Worm (Caenorhabditis elegans) whole organism, L2 larva: ENCODE results near the gene Y17D7B.2.

ENCODE experiments used
- C34F6.9 ChIP-seq: fragments of 150-350 bp; optimal IDR thresholded peaks from 2 replicates; lab custom pipeline; 2014; ENCODE audit warnings: missing biosample characterization, missing genetic modification characterization
- F13H6.1 ChIP-seq: sonication (generic microtip); optimal IDR thresholded peaks from 2 replicates; lab custom pipeline; 2016; ENCODE audit warnings: missing genetic modification characterization, missing compliant biosample characterization
- Y55F3AM.14 ChIP-seq: fragments of 200-800 bp; sonication (Bioruptor generic); optimal IDR thresholded peaks from 2 replicates; lab custom pipeline; 2018; ENCODE audit warnings: mild to moderate bottlenecking, missing genetic modification characterization, missing compliant biosample characterization
- ZK546.5 ChIP-seq: sonication (generic microtip); optimal IDR thresholded peaks from 2 replicates; lab custom pipeline; 2017; ENCODE audit warnings: missing biosample characterization, missing genetic modification characterization
- ama-1 ChIP-seq: fragments of 150-350 bp; optimal IDR thresholded peaks from 2 replicates; lab custom pipeline; 2018; ENCODE audit warnings: inconsistent platforms
- blmp-1 ChIP-seq: sonication (generic microtip); optimal IDR thresholded peaks from 2 replicates; lab custom pipeline; 2017; ENCODE audit warnings: missing genetic modification characterization, mild to moderate bottlenecking, missing compliant biosample characterization, antibody characterized with exemption, moderate library complexity; ENCODE audit not compliant: insufficient read depth
- ceh-16 ChIP-seq: fragments of 150-350 bp; optimal IDR thresholded peaks from 2 replicates; lab custom pipeline; 2014; ENCODE audit warnings: missing biosample characterization, missing genetic modification characterization
- ceh-82 ChIP-seq: fragments of 150-350 bp; optimal IDR thresholded peaks from 2 replicates; lab custom pipeline; 2014; ENCODE audit warnings: missing biosample characterization, missing genetic modification characterization
- crh-2 ChIP-seq: sonication (generic microtip); optimal IDR thresholded peaks from 2 replicates; lab custom pipeline; 2017; ENCODE audit warnings: missing biosample characterization, missing genetic modification characterization
- dmd-4 ChIP-seq: sonication (generic microtip); optimal IDR thresholded peaks from 2 replicates; lab custom pipeline; 2017; ENCODE audit warnings: missing biosample characterization, missing genetic modification characterization
- egl-27 ChIP-seq: sonication (generic microtip); optimal IDR thresholded peaks from 3 replicates; lab custom pipeline; 2017; ENCODE audit warnings: missing biosample characterization, missing genetic modification reagents, missing genetic modification characterization
- elt-1 ChIP-seq: fragments of 150-350 bp; optimal IDR thresholded peaks from 2 replicates; lab custom pipeline; 2014; ENCODE audit warnings: missing biosample characterization, missing genetic modification characterization
- elt-3 ChIP-seq: sonication (generic microtip); optimal IDR thresholded peaks from 2 replicates; lab custom pipeline; 2017; ENCODE audit warnings: missing biosample characterization, missing genetic modification characterization
- fos-1 ChIP-seq: fragments of 150-350 bp; optimal IDR thresholded peaks from 2 replicates; lab custom pipeline; 2014; ENCODE audit warnings: missing biosample characterization, missing genetic modification characterization
- gmeb-1 ChIP-seq: fragments of 150-350 bp; optimal IDR thresholded peaks from 2 replicates; lab custom pipeline; 2014; ENCODE audit warnings: missing biosample characterization, missing genetic modification characterization
- lin-11 ChIP-seq: fragments of 150-350 bp; sonication (generic microtip); optimal IDR thresholded peaks from 2 replicates; lab custom pipeline; 2014; ENCODE audit warnings: missing biosample characterization, missing genetic modification characterization, inconsistent platforms, mixed read lengths
- lin-13 ChIP-seq: fragments of 150-350 bp; optimal IDR thresholded peaks from 2 replicates; lab custom pipeline; 2014; ENCODE audit warnings: missing biosample characterization, missing genetic modification reagents, missing genetic modification characterization
- lin-39 ChIP-seq: fragments of 150-350 bp; optimal IDR thresholded peaks from 2 replicates; lab custom pipeline; 2014; ENCODE audit warnings: missing biosample characterization, missing genetic modification reagents, missing genetic modification characterization
- mbf-1 ChIP-seq: sonication (generic microtip); optimal IDR thresholded peaks from 2 replicates; lab custom pipeline; 2017; ENCODE audit warnings: missing biosample characterization, missing genetic modification characterization
- mdl-1 ChIP-seq, 2 experiments: fragments of 150-350 bp in 1 of 2; sonication (generic microtip) in 1 of 2; optimal IDR thresholded peaks; 2 replicates each; lab custom pipeline; 2017; ENCODE audit warnings: missing biosample characterization in 2 of 2, missing genetic modification characterization in 2 of 2
- nhr-10 ChIP-seq: sonication (generic microtip); optimal IDR thresholded peaks from 2 replicates; lab custom pipeline; 2017; ENCODE audit warnings: missing biosample characterization, missing genetic modification characterization
- nhr-12 ChIP-seq: fragments of 150-350 bp; optimal IDR thresholded peaks from 2 replicates; lab custom pipeline; 2014; ENCODE audit warnings: missing biosample characterization, missing genetic modification characterization
- nhr-129 ChIP-seq: fragments of 150-350 bp; optimal IDR thresholded peaks from 2 replicates; lab custom pipeline; 2014; ENCODE audit warnings: missing biosample characterization, missing genetic modification characterization
- nhr-21 ChIP-seq: fragments of 150-350 bp; optimal IDR thresholded peaks from 2 replicates; lab custom pipeline; 2014; ENCODE audit warnings: missing biosample characterization, missing genetic modification characterization
- nhr-237 ChIP-seq: fragments of 150-350 bp; optimal IDR thresholded peaks from 2 replicates; lab custom pipeline; 2014; ENCODE audit warnings: missing biosample characterization, missing genetic modification characterization
- nhr-25 ChIP-seq: fragments of 150-350 bp; sonication (generic microtip); optimal IDR thresholded peaks from 3 replicates; lab custom pipeline; 2014; ENCODE audit warnings: missing biosample characterization, missing genetic modification characterization
- nhr-6 ChIP-seq: fragments of 150-350 bp; optimal IDR thresholded peaks from 2 replicates; lab custom pipeline; 2014; ENCODE audit warnings: missing biosample characterization, missing genetic modification characterization
- nhr-77 ChIP-seq: fragments of 150-350 bp; optimal IDR thresholded peaks from 2 replicates; lab custom pipeline; 2014; ENCODE audit warnings: missing biosample characterization, missing genetic modification characterization
- peb-1 ChIP-seq: fragments of 150-350 bp; optimal IDR thresholded peaks from 2 replicates; lab custom pipeline; 2014; ENCODE audit warnings: missing biosample characterization, missing genetic modification characterization
- sem-4 ChIP-seq: fragments of 150-350 bp; optimal IDR thresholded peaks from 2 replicates; lab custom pipeline; 2014; ENCODE audit warnings: missing biosample characterization, missing genetic modification reagents, missing genetic modification characterization
- skn-1 ChIP-seq: sonication (generic microtip); optimal IDR thresholded peaks from 2 replicates; lab custom pipeline; 2017; ENCODE audit warnings: missing biosample characterization, missing genetic modification characterization
- sma-3 ChIP-seq: sonication (generic microtip); optimal IDR thresholded peaks from 2 replicates; lab custom pipeline; 2016; ENCODE audit warnings: missing genetic modification reagents, missing genetic modification characterization, missing compliant biosample characterization
- sma-9 ChIP-seq, 2 experiments: fragments of 150-350 bp in 1 of 2; sonication (generic microtip) in 1 of 2; optimal IDR thresholded peaks; 2 replicates each; lab custom pipeline; 2014 to 2016; ENCODE audit warnings: missing genetic modification characterization in 2 of 2, mild to moderate bottlenecking in 1 of 2, missing biosample characterization in 1 of 2, missing compliant biosample characterization in 1 of 2, missing genetic modification reagents in 1 of 2, moderate library complexity in 1 of 2
- snpc-4 ChIP-seq: fragments of 150-350 bp; optimal IDR thresholded peaks from 2 replicates; lab custom pipeline; 2014; ENCODE audit warnings: missing biosample characterization, missing genetic modification characterization
- unc-39 ChIP-seq: fragments of 150-350 bp; optimal IDR thresholded peaks from 2 replicates; lab custom pipeline; 2014; ENCODE audit warnings: missing biosample characterization, missing genetic modification characterization
- unc-55 ChIP-seq: fragments of 150-350 bp; sonication (generic microtip); optimal IDR thresholded peaks from 3 replicates; lab custom pipeline; 2014; ENCODE audit warnings: missing biosample characterization, missing genetic modification reagents, missing genetic modification characterization
- unc-62 ChIP-seq: fragments of 150-350 bp; optimal IDR thresholded peaks from 2 replicates; lab custom pipeline; 2014; ENCODE audit warnings: missing biosample characterization, missing genetic modification reagents, missing genetic modification characterization
- zag-1 ChIP-seq: fragments of 150-350 bp; optimal IDR thresholded peaks from 2 replicates; lab custom pipeline; 2014; ENCODE audit warnings: missing biosample characterization, missing genetic modification characterization
- ztf-4 ChIP-seq: fragments of 150-350 bp; optimal IDR thresholded peaks from 2 replicates; lab custom pipeline; 2014; ENCODE audit warnings: missing biosample characterization, missing genetic modification characterization

The Y17D7B.2 gene

ce11 chrV:18787417-18787918 lies at the start of gene Y17D7B.2:
Gene Y17D7B.2, plus strand, starts transcription at chrV:18787739.
- TF ChIP-seq Y55F3AM.14 (GFP tag; lab: Kevin White, UChicago) (no peak), nhr-25 (tag; lab: Kevin White, UChicago) (no peak), nhr-21 (no peak), mdl-1 (tag; optimal IDR thresholded peaks at IDR 0.05; lab: Kevin White, UChicago) (no peak), ZK546.5 (tag; lab: Kevin White, UChicago) (no peak), lin-39 (no peak), fos-1 (tag; lab: Kevin White, UChicago) (peak; percentile 73)

ce11 chrV:18742108-18742507 lies 45.4 kb upstream of the Y17D7B.2 start, which contains the start of gene clec-250:
Gene clec-250, minus strand, starts transcription at chrV:18742208.
- no peak for TF ChIP-seq nhr-77 (tag; lab: Kevin White, UChicago)
- TF ChIP-seq blmp-1 (tag; lab: Kevin White, UChicago): no peak
- no peak for TF ChIP-seq unc-62 (GFP tag; lab: Kevin White, UChicago)
- TF ChIP-seq unc-39 (tag; lab: Kevin White, UChicago): no peak
- no peak for TF ChIP-seq nhr-237 (tag; lab: Kevin White, UChicago)
- TF ChIP-seq mdl-1 (tag; optimal IDR thresholded peaks at IDR 0.05; lab: Kevin White, UChicago): no peak
- no peak for TF ChIP-seq ceh-16 (tag; lab: Kevin White, UChicago)
- TF ChIP-seq elt-1 (tag; lab: Kevin White, UChicago): no peak
- TF ChIP-seq sma-9 (GFP tag; optimal IDR thresholded peaks at IDR 0.05; lab: Kevin White, UChicago): no peak
- TF ChIP-seq sma-9 (tag; optimal IDR thresholded peaks at IDR 0.05; lab: Kevin White, UChicago): no peak
- no peak for TF ChIP-seq ceh-82 (tag; lab: Kevin White, UChicago)
- TF ChIP-seq egl-27 (tag; lab: Kevin White, UChicago): no peak

- TF ChIP-seq C34F6.9 (tag; lab: Kevin White, UChicago) (no peak), nhr-21 (no peak), gmeb-1 (tag; lab: Kevin White, UChicago) (no peak), peb-1 (tag; lab: Kevin White, UChicago) (no peak)
- TF ChIP-seq, all 48 proteins: peak for 0
Measured at ce11 chrV:18746937-18747660, 40.4 kb upstream of the Y17D7B.2 start, which contains the start of gene clec-251. Gene clec-251, minus strand, starts transcription at chrV:18746987.

ce11 chrV:18748726-18749125 lies 38.8 kb upstream of the Y17D7B.2 start, which contains the start of gene clec-252:
Gene clec-252, minus strand, starts transcription at chrV:18748826.
- no peak for TF ChIP-seq ceh-16 (tag; lab: Kevin White, UChicago)
- TF ChIP-seq ama-1: no peak
- no peak for TF ChIP-seq snpc-4 (tag; lab: Kevin White, UChicago)
- TF ChIP-seq ztf-4: no peak
- TF ChIP-seq sma-3 (GFP tag; lab: Kevin White, UChicago): no peak
- TF ChIP-seq zag-1 (tag; lab: Kevin White, UChicago): no peak
- no peak for TF ChIP-seq nhr-6 (tag; lab: Kevin White, UChicago)
- TF ChIP-seq nhr-12 (tag; lab: Kevin White, UChicago): no peak
- TF ChIP-seq egl-27 (tag; lab: Kevin White, UChicago): no peak
- no peak for TF ChIP-seq F13H6.1
- no peak for TF ChIP-seq Y55F3AM.14 (GFP tag; lab: Kevin White, UChicago)
- TF ChIP-seq nhr-237 (tag; lab: Kevin White, UChicago): no peak

ce11 chrV:18750445-18750844 lies 37.1 kb upstream of the Y17D7B.2 start, which contains the start of the genes F11D11.21 and F11D11.12:
Gene F11D11.21, minus strand, starts transcription at chrV:18750545.
Gene F11D11.12, minus strand, starts transcription at chrV:18750682.
- TF ChIP-seq skn-1 (no peak), nhr-10 (no peak)

- TF ChIP-seq ZK546.5 (tag; lab: Kevin White, UChicago) (no peak), egl-27 (tag; lab: Kevin White, UChicago) (no peak), sem-4 (tag; lab: Kevin White, UChicago) (no peak), nhr-25 (tag; lab: Kevin White, UChicago) (no peak), nhr-21 (no peak), ceh-82 (tag; lab: Kevin White, UChicago) (no peak), ztf-4 (no peak), Y55F3AM.14 (GFP tag; lab: Kevin White, UChicago) (no peak), gmeb-1 (tag; lab: Kevin White, UChicago) (no peak), crh-2 (tag; lab: Kevin White, UChicago) (no peak), nhr-237 (tag; lab: Kevin White, UChicago) (no peak), lin-11 (tag; lab: Kevin White, UChicago) (no peak), dmd-4 (tag; lab: Kevin White, UChicago) (no peak), nhr-6 (tag; lab: Kevin White, UChicago) (no peak), skn-1 (no peak), nhr-129 (tag; lab: Kevin White, UChicago) (no peak), mbf-1 (no peak), unc-55 (GFP tag; lab: Kevin White, UChicago) (no peak), lin-13 (GFP tag; lab: Kevin White, UChicago) (no peak), elt-3 (tag; lab: Kevin White, UChicago) (no peak)
Measured at ce11 chrV:18753036-18753435, 34.5 kb upstream of the Y17D7B.2 start, which contains the start of gene F11D11.6. Gene F11D11.6, minus strand, starts transcription at chrV:18753136.
